Fruit fly (Drosophila melanogaster) whole organism: ENCODE data around the gene kon.

Source experiments
- CG8478 ChIP-seq: fragments of >200 bp; optimal IDR thresholded peaks from 2 replicates; lab custom pipeline; 2018; ENCODE audit warnings: inconsistent platforms
- Dll ChIP-seq: fragments of >200 bp; optimal IDR thresholded peaks from 2 replicates; lab custom pipeline; 2017
- pan ChIP-seq: fragments of >200 bp; optimal IDR thresholded peaks from 2 replicates; lab custom pipeline; 2017
- psq ChIP-seq: fragments of >200 bp; optimal IDR thresholded peaks from 2 replicates; lab custom pipeline; 2017
- usp ChIP-seq: fragments of >200 bp; optimal IDR thresholded peaks from 2 replicates; lab custom pipeline; 2017; ENCODE audit warnings: missing biosample characterization, missing genetic modification characterization, mixed read lengths

- TF ChIP-seq psq (lab: Kevin White, UChicago) (no peak), usp (GFP tag; lab: Kevin White, UChicago) (no peak), Dll (lab: Kevin White, UChicago) (no peak), pan (lab: Kevin White, UChicago) (no peak), CG8478 (no peak)
Measured at dm6 chr2L:18484040-18484381, 19.8 kb downstream of the kon start.
